Worm (Caenorhabditis elegans): ENCODE measurements around the gene C54D2.6.

C54D2.6 gene

ce11 chrX:7798248-7799020 lies 48.9 kb downstream of the C54D2.6 start, which contains the start of gene adm-4:
Gene adm-4, minus strand, starts transcription at chrX:7798298.
- TF ChIP-seq W03F9.2 (tag; optimal IDR thresholded peaks at IDR 0.05): no peak
- TF ChIP-seq him-1 (tag; optimal IDR thresholded peaks at IDR 0.05): peak; percentile 5
- no peak for TF ChIP-seq dao-5 (tag; optimal IDR thresholded peaks at IDR 0.05)
